Worm (Caenorhabditis elegans) whole organism, L3 larva: ENCODE results near the gene C55C3.73.

Source experiments
- ZK546.5 ChIP-seq: sonication (generic microtip); optimal IDR thresholded peaks from 2 replicates; lab custom pipeline; 2017; ENCODE audit warnings: missing biosample characterization, missing genetic modification characterization
- nhr-43 ChIP-seq: sonication (generic microtip); optimal IDR thresholded peaks from 2 replicates; lab custom pipeline; 2016; ENCODE audit warnings: mild to moderate bottlenecking, missing genetic modification characterization, missing compliant biosample characterization; ENCODE audit not compliant: poor library complexity, severe bottlenecking

- no peak for TF ChIP-seq ZK546.5 (tag; lab: Kevin White, UChicago)
- no peak for TF ChIP-seq nhr-43 (tag; lab: Kevin White, UChicago)
Observed at ce11 chrIV:5715341-5716112, 12.3 kb upstream of the C55C3.73 start.
